Fruit fly (Drosophila melanogaster) whole organism, adult: ENCODE results near the gene Cpr62Ba.

ENCODE experiments used
- CG12768 ChIP-seq: fragments of 200-800 bp; sonication (Bioruptor generic); optimal IDR thresholded peaks from 2 replicates; lab custom pipeline; 2017; ENCODE audit warnings: missing biosample characterization, missing genetic modification characterization, mild to moderate bottlenecking, moderate library complexity, missing genetic modification reagents
- CG14711 ChIP-seq: fragments of 200-800 bp; sonication (Bioruptor generic); optimal IDR thresholded peaks from 2 replicates; lab custom pipeline; 2018; ENCODE audit warnings: missing biosample characterization, mild to moderate bottlenecking, missing genetic modification characterization, moderate library complexity
- CG7045 ChIP-seq: fragments of 200-800 bp; sonication (Bioruptor generic); optimal IDR thresholded peaks from 2 replicates; lab custom pipeline; 2017; ENCODE audit warnings: missing biosample characterization, mild to moderate bottlenecking, missing genetic modification characterization
- Clk ChIP-seq: fragments of 200-800 bp; sonication (Bioruptor generic); optimal IDR thresholded peaks from 2 replicates; lab custom pipeline; 2017; ENCODE audit warnings: missing biosample characterization, missing genetic modification characterization
- Crg-1 ChIP-seq: fragments of 200-800 bp; sonication (Bioruptor generic); optimal IDR thresholded peaks from 2 replicates; lab custom pipeline; 2016; ENCODE audit warnings: missing biosample characterization, missing genetic modification characterization
- bab1 ChIP-seq: fragments of 200-800 bp; sonication (Bioruptor generic); optimal IDR thresholded peaks from 3 replicates; lab custom pipeline; 2019; ENCODE audit warnings: missing biosample characterization, mild to moderate bottlenecking, missing genetic modification characterization, moderate library complexity
- kay ChIP-seq: fragments of 200-800 bp; sonication (Bioruptor generic); peaks from one replicate; lab custom pipeline; 2016; ENCODE audit warnings: missing biosample characterization, missing genetic modification characterization, borderline replicate concordance
- tj ChIP-seq: fragments of 200-800 bp; sonication (Bioruptor generic); optimal IDR thresholded peaks from 3 replicates; lab custom pipeline; 2017; ENCODE audit warnings: missing biosample characterization, mild to moderate bottlenecking, missing genetic modification characterization, moderate library complexity
- toe ChIP-seq: fragments of 200-800 bp; sonication (Bioruptor generic); optimal IDR thresholded peaks from 2 replicates; lab custom pipeline; 2016; ENCODE audit warnings: missing biosample characterization, missing genetic modification characterization

dm6 chr3L:1860749-1861148 is 29.2 kb upstream of the Cpr62Ba start:
- TF ChIP-seq Clk (GFP tag; lab: Kevin White, UChicago) (no peak), bab1 (GFP tag; lab: Kevin White, UChicago) (no peak), toe (GFP tag; lab: Kevin White, UChicago) (no peak), Crg-1 (GFP tag; lab: Kevin White, UChicago) (no peak), kay (no peak), CG7045 (GFP tag; lab: Kevin White, UChicago) (no peak), CG12768 (GFP tag; lab: Kevin White, UChicago) (no peak), tj (GFP tag; lab: Kevin White, UChicago) (no peak), CG14711 (no peak)
